Fruit fly (Drosophila melanogaster) whole organism, wandering third instar larva: ENCODE data around the gene TwdlN.

Experiments used
- Abd-B ChIP-seq: fragments of >200 bp; optimal IDR thresholded peaks from 2 replicates; lab custom pipeline; 2017; ENCODE audit warnings: missing biosample characterization, missing genetic modification characterization
- CG32264 ChIP-seq: fragments of 200-800 bp; sonication (Bioruptor generic); optimal IDR thresholded peaks from 2 replicates; lab custom pipeline; 2016; ENCODE audit warnings: missing biosample characterization, missing genetic modification characterization
- CG9705 ChIP-seq: fragments of 200-800 bp; sonication (Bioruptor generic); optimal IDR thresholded peaks from 2 replicates; lab custom pipeline; 2018; ENCODE audit warnings: missing biosample characterization, mild to moderate bottlenecking, missing genetic modification characterization
- CrebA ChIP-seq: fragments of 200-800 bp; sonication (Bioruptor generic); optimal IDR thresholded peaks from 2 replicates; lab custom pipeline; 2016; ENCODE audit warnings: missing biosample characterization, mild to moderate bottlenecking, missing genetic modification characterization, borderline replicate concordance
- Dfd ChIP-seq: fragments of >200 bp; optimal IDR thresholded peaks from 2 replicates; lab custom pipeline; 2017; ENCODE audit warnings: missing biosample characterization, missing genetic modification characterization
- Dif ChIP-seq: fragments of 200-275, 200-300 bp; sonication (Bioruptor generic); optimal IDR thresholded peaks from 2 replicates; lab custom pipeline; 2018; ENCODE audit warnings: missing biosample characterization, missing genetic modification characterization; ENCODE audit not compliant: partially characterized antibody
- GATAd ChIP-seq: sonication (Bioruptor generic); optimal IDR thresholded peaks from 2 replicates; lab custom pipeline; 2016; ENCODE audit warnings: missing biosample characterization, missing genetic modification characterization
- HLH106 ChIP-seq: fragments of 200-800 bp; optimal IDR thresholded peaks from 3 replicates; lab custom pipeline; 2019; ENCODE audit warnings: missing biosample characterization, mild to moderate bottlenecking, missing genetic modification characterization, moderate library complexity
- Hnf4 ChIP-seq: fragments of 200-800 bp; sonication (Bioruptor generic); optimal IDR thresholded peaks from 2 replicates; lab custom pipeline; 2016; ENCODE audit warnings: missing biosample characterization, mild to moderate bottlenecking, missing genetic modification characterization
- Hr78 ChIP-seq: fragments of >200 bp; optimal IDR thresholded peaks from 2 replicates; lab custom pipeline; 2017; ENCODE audit warnings: missing biosample characterization, missing genetic modification characterization
- Hr83 ChIP-seq: fragments of 200-300 bp; sonication (Bioruptor generic); optimal IDR thresholded peaks from 2 replicates; lab custom pipeline; 2016; ENCODE audit warnings: missing biosample characterization, mild to moderate bottlenecking, missing genetic modification characterization, moderate library complexity; ENCODE audit not compliant: poor library complexity, severe bottlenecking
- Jra ChIP-seq: sonication (Bioruptor generic); optimal IDR thresholded peaks from 2 replicates; lab custom pipeline; 2016; ENCODE audit warnings: missing biosample characterization, missing genetic modification characterization
- Mio ChIP-seq: sonication (Bioruptor generic); optimal IDR thresholded peaks from 2 replicates; lab custom pipeline; 2016; ENCODE audit warnings: missing biosample characterization, missing genetic modification characterization
- N ChIP-seq: fragments of >200 bp; optimal IDR thresholded peaks from 2 replicates; lab custom pipeline; 2018; ENCODE audit warnings: missing biosample characterization, missing external identifiers, missing genetic modification characterization
- OdsH ChIP-seq: fragments of 200-800 bp; sonication (Bioruptor generic); optimal IDR thresholded peaks from 2 replicates; lab custom pipeline; 2016; ENCODE audit warnings: missing biosample characterization, mild to moderate bottlenecking, missing genetic modification characterization
- Rel ChIP-seq, 2 experiments: fragments of 200-800 bp; sonication (Bioruptor generic) in 1 of 2; optimal IDR thresholded peaks; 2 replicates in 1 of 2; 3 replicates in 1 of 2; lab custom pipeline; 2016 to 2019; ENCODE audit warnings: mild to moderate bottlenecking in 2 of 2, missing biosample characterization in 2 of 2, missing genetic modification characterization in 2 of 2, moderate library complexity in 1 of 2
- Sp1 ChIP-seq: fragments of 200-800 bp; sonication (Bioruptor generic); optimal IDR thresholded peaks from 3 replicates; lab custom pipeline; 2019; ENCODE audit warnings: missing biosample characterization, mild to moderate bottlenecking, missing genetic modification characterization, moderate library complexity
- Vsx2 ChIP-seq: fragments of 200-300, 225-300 bp; sonication (Bioruptor generic); optimal IDR thresholded peaks from 2 replicates; lab custom pipeline; 2018; ENCODE audit warnings: missing biosample characterization, missing genetic modification characterization; ENCODE audit not compliant: partially characterized antibody
- br ChIP-seq: fragments of 200-800 bp; sonication (Bioruptor generic); optimal IDR thresholded peaks from 2 replicates; lab custom pipeline; 2016; ENCODE audit warnings: missing biosample characterization, missing genetic modification characterization
- brk ChIP-seq: fragments of 200-800 bp; sonication (Bioruptor generic); optimal IDR thresholded peaks from 2 replicates; lab custom pipeline; 2016; ENCODE audit warnings: missing biosample characterization, mild to moderate bottlenecking, missing genetic modification characterization
- dl ChIP-seq, 2 experiments: fragments of 175-275, 200-275 bp in 1 of 2; fragments of 200-275 bp in 1 of 2; sonication (Bioruptor generic); optimal IDR thresholded peaks; lab custom pipeline; 2018; ENCODE audit warnings: mild to moderate bottlenecking in 2 of 2, missing biosample characterization in 2 of 2, missing genetic modification characterization in 2 of 2, moderate library complexity in 2 of 2; ENCODE audit not compliant: partially characterized antibody in 2 of 2, insufficient read depth in 1 of 2
- dmrt93B ChIP-seq: fragments of 200-800 bp; sonication (Bioruptor generic); optimal IDR thresholded peaks from 2 replicates; lab custom pipeline; 2018; ENCODE audit warnings: missing biosample characterization, mild to moderate bottlenecking, missing genetic modification characterization
- dsf ChIP-seq: sonication (Bioruptor generic); optimal IDR thresholded peaks from 2 replicates; lab custom pipeline; 2016; ENCODE audit warnings: missing biosample characterization, missing genetic modification characterization, borderline replicate concordance
- ey ChIP-seq: fragments of 200-800 bp; sonication (Bioruptor generic); optimal IDR thresholded peaks from 2 replicates; lab custom pipeline; 2016; ENCODE audit warnings: missing biosample characterization, missing genetic modification characterization
- foxo ChIP-seq, 2 experiments: fragments of 200-800 bp; sonication (Bioruptor generic); optimal IDR thresholded peaks; 2 replicates in 1 of 2; 3 replicates in 1 of 2; lab custom pipeline; 2016 to 2017; ENCODE audit warnings: missing biosample characterization in 2 of 2, missing genetic modification characterization in 2 of 2
- fru ChIP-seq: fragments of 200-800 bp; sonication (Bioruptor generic); optimal IDR thresholded peaks from 3 replicates; lab custom pipeline; 2016; ENCODE audit warnings: missing biosample characterization, mild to moderate bottlenecking, missing genetic modification characterization
- jim ChIP-seq: fragments of 175-275, 200-325 bp; sonication (Bioruptor generic); optimal IDR thresholded peaks from 2 replicates; lab custom pipeline; 2016; ENCODE audit warnings: missing biosample characterization, mild to moderate bottlenecking, missing genetic modification characterization
- lola ChIP-seq: fragments of >200 bp; optimal IDR thresholded peaks from 2 replicates; lab custom pipeline; 2017; ENCODE audit warnings: missing biosample characterization, missing genetic modification characterization
- pan ChIP-seq: fragments of >200 bp; optimal IDR thresholded peaks from 2 replicates; lab custom pipeline; 2017
- psq ChIP-seq: fragments of 200-800 bp; sonication (Bioruptor generic); optimal IDR thresholded peaks from 3 replicates; lab custom pipeline; 2017; ENCODE audit warnings: missing biosample characterization, mild to moderate bottlenecking, missing genetic modification characterization, moderate library complexity
- rgr ChIP-seq: fragments of 200-800 bp; sonication (Bioruptor generic); optimal IDR thresholded peaks from 3 replicates; lab custom pipeline; 2016; ENCODE audit warnings: missing biosample characterization, mild to moderate bottlenecking, missing genetic modification characterization
- sage ChIP-seq: fragments of 200-800 bp; sonication (Bioruptor generic); optimal IDR thresholded peaks from 2 replicates; lab custom pipeline; 2016; ENCODE audit warnings: missing biosample characterization, mild to moderate bottlenecking, missing genetic modification characterization
- sv ChIP-seq: fragments of 200-800 bp; sonication (Bioruptor generic); optimal IDR thresholded peaks from 3 replicates; lab custom pipeline; 2016; ENCODE audit warnings: missing biosample characterization, missing genetic modification characterization
- tai ChIP-seq: sonication (Bioruptor generic); optimal IDR thresholded peaks from 2 replicates; lab custom pipeline; 2016; ENCODE audit warnings: missing biosample characterization, missing genetic modification characterization
- usp ChIP-seq: fragments of >200 bp; optimal IDR thresholded peaks from 2 replicates; lab custom pipeline; 2017; ENCODE audit warnings: missing biosample characterization, missing genetic modification characterization

The TwdlN gene

dm6 chr3R:26615428-26615827, 16.2 kb upstream of the TwdlN start:
- no peak for TF ChIP-seq psq (GFP tag; lab: Kevin White, UChicago)
- TF ChIP-seq lola = no peak
- TF ChIP-seq Jra (GFP tag; lab: Kevin White, UChicago) = no peak
- no peak for TF ChIP-seq Hr83 (GFP tag; lab: Kevin White, UChicago)
- no peak for TF ChIP-seq Hnf4
- TF ChIP-seq dmrt93B (GFP tag; lab: Kevin White, UChicago) = no peak
- TF ChIP-seq dl (GFP tag; optimal IDR thresholded peaks at IDR 0.05; lab: Kevin White, UChicago; ENCODE audit: insufficient read depth in 1 of 2, partially characterized antibody in 2 of 2) = no peak
- no peak for TF ChIP-seq Rel (GFP tag; optimal IDR thresholded peaks at IDR 0.05; lab: Kevin White, UChicago)
- TF ChIP-seq Rel (tag; optimal IDR thresholded peaks at IDR 0.05; lab: Kevin White, UChicago) = no peak
- no peak for TF ChIP-seq Mio (GFP tag; lab: Kevin White, UChicago)
- no peak for TF ChIP-seq Vsx2
- TF ChIP-seq brk (GFP tag; lab: Kevin White, UChicago) = no peak
- TF ChIP-seq rgr = no peak
- TF ChIP-seq ey (GFP tag; lab: Kevin White, UChicago) = no peak

dm6 chr3R:26618818-26619217, 12.9 kb upstream of the TwdlN start, which contains the start of gene TwdlM:
Gene TwdlM (plus strand): TSS chr3R:26619118.
- TF ChIP-seq lola (no peak), GATAd (GFP tag; lab: Kevin White, UChicago) (no peak), Dfd (GFP tag; lab: Kevin White, UChicago) (no peak), sage (GFP tag; lab: Kevin White, UChicago) (no peak)

dm6 chr3R:26621314-26621813, 10.3 kb upstream of the TwdlN start, which contains the start of gene TwdlP:
Gene TwdlP (minus strand): TSS chr3R:26621364.
- TF ChIP-seq Rel (GFP tag; optimal IDR thresholded peaks at IDR 0.05; lab: Kevin White, UChicago) (no peak), Rel (tag; optimal IDR thresholded peaks at IDR 0.05; lab: Kevin White, UChicago) (no peak), Abd-B (GFP tag; lab: Kevin White, UChicago) (no peak), Hnf4 (no peak), Hr78 (GFP tag; lab: Kevin White, UChicago) (no peak), Mio (GFP tag; lab: Kevin White, UChicago) (no peak), OdsH (GFP tag; lab: Kevin White, UChicago) (no peak), dl (GFP tag; optimal IDR thresholded peaks at IDR 0.05; lab: Kevin White, UChicago; ENCODE audit: insufficient read depth in 1 of 2, partially characterized antibody in 2 of 2) (no peak), sage (GFP tag; lab: Kevin White, UChicago) (no peak)
- TF ChIP-seq, all 38 proteins: peak for 0

dm6 chr3R:26623493-26623956, 8.1 kb upstream of the TwdlN start, which contains the start of gene TwdlB:
Gene TwdlB (minus strand): TSS chr3R:26623543.
- no peak for TF ChIP-seq Jra (GFP tag; lab: Kevin White, UChicago)
- TF ChIP-seq usp = no peak
- TF ChIP-seq br (GFP tag; lab: Kevin White, UChicago) = no peak
- no peak for TF ChIP-seq Dfd (GFP tag; lab: Kevin White, UChicago)
- TF ChIP-seq ey (GFP tag; lab: Kevin White, UChicago) = no peak
- no peak for TF ChIP-seq N
- TF ChIP-seq sage (GFP tag; lab: Kevin White, UChicago) = no peak
- TF ChIP-seq CG9705 = no peak
- TF ChIP-seq dsf (GFP tag; lab: Kevin White, UChicago) = no peak
- TF ChIP-seq Sp1 (GFP tag; lab: Kevin White, UChicago) = no peak
- TF ChIP-seq CrebA = no peak
- no peak for TF ChIP-seq Mio (GFP tag; lab: Kevin White, UChicago)
- no peak for TF ChIP-seq foxo (GFP tag; optimal IDR thresholded peaks at IDR 0.05; lab: Kevin White, UChicago)
- TF ChIP-seq dmrt93B (GFP tag; lab: Kevin White, UChicago) = no peak
- no peak for TF ChIP-seq Rel (GFP tag; optimal IDR thresholded peaks at IDR 0.05; lab: Kevin White, UChicago)
- no peak for TF ChIP-seq Rel (tag; optimal IDR thresholded peaks at IDR 0.05; lab: Kevin White, UChicago)
- TF ChIP-seq HLH106 (tag; lab: Kevin White, UChicago) = no peak
- TF ChIP-seq rgr = no peak

dm6 chr3R:26625552-26625951, 6.1 kb upstream of the TwdlN start, which contains the start of gene TwdlL:
Gene TwdlL (minus strand): TSS chr3R:26625652.
- TF ChIP-seq GATAd (GFP tag; lab: Kevin White, UChicago) = no peak
- TF ChIP-seq rgr = no peak
- no peak for TF ChIP-seq Dif (GFP tag; lab: Kevin White, UChicago)
- TF ChIP-seq usp = no peak
- TF ChIP-seq Jra (GFP tag; lab: Kevin White, UChicago) = no peak
- TF ChIP-seq pan (lab: Kevin White, UChicago) = no peak
- no peak for TF ChIP-seq brk (GFP tag; lab: Kevin White, UChicago)
- no peak for TF ChIP-seq tai (GFP tag; lab: Kevin White, UChicago)
- no peak for TF ChIP-seq jim (GFP tag; lab: Kevin White, UChicago)
- TF ChIP-seq CG32264 (GFP tag; lab: Kevin White, UChicago) = no peak
- no peak for TF ChIP-seq Hr83 (GFP tag; lab: Kevin White, UChicago)
- no peak for TF ChIP-seq Mio (GFP tag; lab: Kevin White, UChicago)
- no peak for TF ChIP-seq fru (GFP tag; lab: Kevin White, UChicago)
- no peak for TF ChIP-seq foxo (GFP tag; optimal IDR thresholded peaks at IDR 0.05; lab: Kevin White, UChicago)
- TF ChIP-seq sv (GFP tag; lab: Kevin White, UChicago) = no peak
- TF ChIP-seq Abd-B (GFP tag; lab: Kevin White, UChicago) = no peak
- no peak for TF ChIP-seq ey (GFP tag; lab: Kevin White, UChicago)
- TF ChIP-seq Rel (GFP tag; optimal IDR thresholded peaks at IDR 0.05; lab: Kevin White, UChicago) = no peak
- no peak for TF ChIP-seq Rel (tag; optimal IDR thresholded peaks at IDR 0.05; lab: Kevin White, UChicago)
- TF ChIP-seq, all 38 proteins: peak for 0
